Worm (Caenorhabditis elegans) whole organism, L3 larva: ENCODE data around the gene T12D8.5.

ENCODE experiments used
- aly-2 ChIP-seq: fragments of 150-350 bp; optimal IDR thresholded peaks from 2 replicates; lab custom pipeline; 2014; ENCODE audit warnings: missing biosample characterization, missing genetic modification characterization
- lin-39 ChIP-seq: fragments of 150-350 bp; optimal IDR thresholded peaks from 2 replicates; lab custom pipeline; 2018; ENCODE audit warnings: missing biosample characterization, missing genetic modification reagents, missing genetic modification characterization
- nhr-25 ChIP-seq: sonication (generic microtip); optimal IDR thresholded peaks from 2 replicates; lab custom pipeline; 2017; ENCODE audit warnings: missing biosample characterization, missing genetic modification characterization
- snpc-4 ChIP-seq: fragments of 150-350 bp; optimal IDR thresholded peaks from 2 replicates; lab custom pipeline; 2014; ENCODE audit warnings: missing biosample characterization, missing genetic modification characterization
- unc-62 ChIP-seq: fragments of 150-350 bp; sonication (generic microtip); optimal IDR thresholded peaks from 4 replicates; lab custom pipeline; 2014; ENCODE audit warnings: missing biosample characterization, missing genetic modification reagents, missing genetic modification characterization

DNA sequence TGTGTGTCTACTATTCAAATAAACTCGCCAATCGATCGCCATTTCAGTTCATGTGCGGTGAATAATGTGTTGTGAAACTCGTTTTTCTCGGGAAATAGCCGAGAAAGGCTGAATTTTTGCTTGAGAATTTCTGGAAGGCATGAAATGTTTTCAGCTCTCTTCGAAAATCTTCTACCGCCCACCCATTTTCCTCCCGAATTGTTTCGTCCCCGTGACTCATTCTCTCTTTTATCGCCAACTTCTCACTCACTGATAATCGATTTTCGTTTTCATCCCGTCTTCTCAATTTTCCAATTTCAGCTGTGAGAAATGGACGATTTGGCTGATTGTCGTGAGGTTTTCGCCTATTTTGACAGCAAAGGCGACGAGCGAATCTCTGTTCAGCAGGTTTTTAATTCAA, 3.6 kb downstream of the T12D8.5 start, which contains the start of gene mlc-5:
- TF ChIP-seq nhr-25 (tag; lab: Kevin White, UChicago) (no peak), snpc-4 (no peak), unc-62 (GFP tag; lab: Kevin White, UChicago) (no peak), lin-39 (tag; lab: Kevin White, UChicago) (no peak), aly-2 (tag; lab: Kevin White, UChicago) (no peak)
